Worm (Caenorhabditis elegans) whole organism, L2 larva: ENCODE data around the gene Y105C5B.20.

Experiments
- Y55F3AM.14 ChIP-seq: fragments of 200-800 bp; sonication (Bioruptor generic); optimal IDR thresholded peaks from 2 replicates; lab custom pipeline; 2018; ENCODE audit warnings: mild to moderate bottlenecking, missing genetic modification characterization, missing compliant biosample characterization
- alr-1 ChIP-seq: fragments of 150-350 bp; optimal IDR thresholded peaks from 2 replicates; lab custom pipeline; 2014; ENCODE audit warnings: missing biosample characterization, missing genetic modification characterization
- ama-1 ChIP-seq: fragments of 150-350 bp; optimal IDR thresholded peaks from 2 replicates; lab custom pipeline; 2018; ENCODE audit warnings: inconsistent platforms
- dmd-4 ChIP-seq: sonication (generic microtip); optimal IDR thresholded peaks from 2 replicates; lab custom pipeline; 2017; ENCODE audit warnings: missing biosample characterization, missing genetic modification characterization
- egl-27 ChIP-seq: sonication (generic microtip); optimal IDR thresholded peaks from 3 replicates; lab custom pipeline; 2017; ENCODE audit warnings: missing biosample characterization, missing genetic modification reagents, missing genetic modification characterization
- fos-1 ChIP-seq: fragments of 150-350 bp; optimal IDR thresholded peaks from 2 replicates; lab custom pipeline; 2014; ENCODE audit warnings: missing biosample characterization, missing genetic modification characterization
- nhr-11 ChIP-seq: fragments of 150-350 bp; optimal IDR thresholded peaks from 2 replicates; lab custom pipeline; 2014; ENCODE audit warnings: missing biosample characterization, missing genetic modification characterization
- nhr-23 ChIP-seq: fragments of 150-350 bp; optimal IDR thresholded peaks from 2 replicates; lab custom pipeline; 2014; ENCODE audit warnings: missing biosample characterization, missing genetic modification reagents, missing genetic modification characterization
- nhr-237 ChIP-seq: fragments of 150-350 bp; optimal IDR thresholded peaks from 2 replicates; lab custom pipeline; 2014; ENCODE audit warnings: missing biosample characterization, missing genetic modification characterization
- peb-1 ChIP-seq: fragments of 150-350 bp; optimal IDR thresholded peaks from 2 replicates; lab custom pipeline; 2014; ENCODE audit warnings: missing biosample characterization, missing genetic modification characterization
- sma-3 ChIP-seq: sonication (generic microtip); optimal IDR thresholded peaks from 2 replicates; lab custom pipeline; 2016; ENCODE audit warnings: missing genetic modification reagents, missing genetic modification characterization, missing compliant biosample characterization
- unc-62 ChIP-seq: fragments of 150-350 bp; optimal IDR thresholded peaks from 2 replicates; lab custom pipeline; 2014; ENCODE audit warnings: missing biosample characterization, missing genetic modification reagents, missing genetic modification characterization
- zag-1 ChIP-seq: fragments of 150-350 bp; optimal IDR thresholded peaks from 2 replicates; lab custom pipeline; 2014; ENCODE audit warnings: missing biosample characterization, missing genetic modification characterization
- ztf-11 ChIP-seq: sonication (generic microtip); optimal IDR thresholded peaks from 2 replicates; lab custom pipeline; 2017; ENCODE audit warnings: missing biosample characterization, missing genetic modification characterization

ce11 chrIV:15999692-16000091 is 5.3 kb upstream of the Y105C5B.20 start:
- TF ChIP-seq fos-1 (no peak), peb-1 (tag; lab: Kevin White, UChicago) (no peak), alr-1 (tag; lab: Kevin White, UChicago) (no peak), unc-62 (GFP tag; lab: Kevin White, UChicago) (no peak), dmd-4 (tag; lab: Kevin White, UChicago) (no peak), ama-1 (lab: Kevin White, UChicago) (no peak), nhr-11 (tag; lab: Kevin White, UChicago) (no peak), zag-1 (tag; lab: Kevin White, UChicago) (no peak), ztf-11 (tag; lab: Kevin White, UChicago) (no peak), nhr-237 (tag; lab: Kevin White, UChicago) (no peak), egl-27 (tag; lab: Kevin White, UChicago) (no peak), sma-3 (GFP tag; lab: Kevin White, UChicago) (no peak), nhr-23 (no peak), Y55F3AM.14 (GFP tag; lab: Kevin White, UChicago) (no peak)
